Worm (Caenorhabditis elegans): Measurements from ENCODE around the gene fbxb-45.
"Not testable (repeated sequence)": the region's sequence is repeated elsewhere in the genome, so short reads cannot be mapped to it uniquely, and the experiment has no call there.

fbxb-45 gene

DNA sequence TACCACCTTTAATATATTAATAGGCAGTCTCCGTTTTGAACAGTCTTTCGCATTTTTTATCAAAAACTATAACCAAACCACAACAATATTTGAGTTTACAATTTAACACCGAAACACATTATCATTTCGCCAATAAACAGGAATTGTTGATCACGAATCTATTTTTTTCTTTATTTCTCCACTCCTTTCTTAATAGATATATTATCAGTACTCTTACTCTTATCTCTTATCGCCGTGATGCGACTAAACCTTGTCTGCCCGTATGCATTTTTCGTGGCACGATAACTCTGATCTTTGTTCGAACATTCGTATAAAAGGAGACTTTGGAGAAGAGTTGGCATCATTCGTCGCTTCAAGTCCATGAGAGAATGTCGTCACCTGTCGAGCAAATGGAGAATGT lies 13.0 kb upstream of the fbxb-45 start:
- TF ChIP-seq elt-2 (tag; optimal IDR thresholded peaks at IDR 0.05) (peak; percentile 97), lsy-12 (tag; optimal IDR thresholded peaks at IDR 0.05) (no peak), pha-4 (tag; optimal IDR thresholded peaks at IDR 0.05) (peak; percentile 46), jun-1 (tag; optimal IDR thresholded peaks at IDR 0.05) (peak; percentile 44), pqm-1 (tag; optimal IDR thresholded peaks at IDR 0.05) (peak; percentile 85), ceh-16 (tag; optimal IDR thresholded peaks at IDR 0.05) (no peak)

DNA sequence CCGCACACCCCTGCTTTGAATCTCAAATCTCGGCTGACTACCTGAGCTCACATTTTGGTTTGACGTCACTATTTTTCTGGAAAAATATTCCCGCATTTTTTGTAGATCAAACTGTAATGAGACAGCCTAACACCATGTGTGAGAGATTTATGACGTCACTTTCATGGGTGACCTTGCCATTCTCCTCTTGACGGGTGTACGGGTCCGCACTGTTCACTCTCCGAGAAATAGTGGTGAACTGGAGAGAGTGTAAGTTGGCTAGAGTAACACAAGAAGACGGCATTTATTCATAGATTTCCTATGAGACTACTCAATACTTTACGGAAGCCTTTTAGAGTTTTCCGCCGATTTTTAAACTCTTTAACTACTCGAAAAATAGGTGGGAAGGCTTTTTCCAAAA lies 10.9 kb upstream of the fbxb-45 start, which contains the start of gene K02E7.7:
Gene K02E7.7, plus strand, starts transcription at position 301 of the 400 bp plus-strand sequence.
- not testable (repeated sequence) for TF ChIP-seq pha-4, ceh-82, nhr-23 (tag; optimal IDR thresholded peaks at IDR 0.05)

DNA sequence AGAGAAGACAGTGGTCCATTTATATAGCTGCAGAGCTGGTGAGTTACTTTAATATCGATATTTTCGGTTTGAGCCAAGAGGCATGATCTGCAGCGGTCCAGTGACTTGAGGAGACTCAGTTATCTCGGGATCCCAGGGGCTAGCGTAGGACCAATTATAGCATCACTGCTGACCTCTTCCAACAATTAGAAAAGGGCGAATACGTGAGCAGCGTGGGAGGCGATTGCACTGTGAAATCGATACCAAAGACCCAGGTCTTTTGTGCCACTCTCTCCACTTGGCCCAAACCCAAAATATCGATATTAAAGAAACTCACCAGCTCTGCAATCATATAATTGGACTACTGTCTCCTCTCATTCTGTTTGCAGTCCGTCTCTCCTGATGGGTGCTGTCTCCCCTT lies 6.0 kb upstream of the fbxb-45 start, which contains the start of gene fbxb-40:
Gene fbxb-40, minus strand, starts transcription at position 101 of the 400 bp plus-strand sequence.
- no peak for TF ChIP-seq mdl-1 (tag; optimal IDR thresholded peaks at IDR 0.05)
- no peak for TF ChIP-seq unc-39 (tag; optimal IDR thresholded peaks at IDR 0.05)
- TF ChIP-seq skn-1 (tag; optimal IDR thresholded peaks at IDR 0.05) = no peak
- no peak for TF ChIP-seq lin-39 (tag; optimal IDR thresholded peaks at IDR 0.05)
- no peak for TF ChIP-seq nhr-23 (tag; optimal IDR thresholded peaks at IDR 0.05)

DNA sequence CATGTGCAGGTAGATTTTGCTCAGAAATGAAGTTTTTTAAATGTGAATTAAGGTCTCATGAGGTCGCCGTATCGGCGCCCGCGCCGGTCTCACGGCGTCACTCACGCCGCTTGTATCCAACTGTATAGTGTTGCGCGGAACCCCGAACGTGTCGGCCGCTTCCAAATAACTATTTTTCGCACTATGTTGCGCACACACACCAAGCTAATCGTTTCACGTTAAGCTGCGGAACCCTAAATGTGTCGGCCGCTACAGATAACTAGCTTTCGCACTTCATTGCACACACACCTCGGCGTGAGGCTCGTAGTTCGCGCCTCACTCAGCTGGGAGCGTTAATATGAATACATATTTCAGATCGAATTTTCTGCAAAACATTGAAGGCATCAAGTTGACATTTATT lies 3.1 kb upstream of the fbxb-45 start:
- TF ChIP-seq nhr-23 (tag; optimal IDR thresholded peaks at IDR 0.05) (no peak), ceh-82 (tag; optimal IDR thresholded peaks at IDR 0.05) (no peak), ZK546.5 (tag; optimal IDR thresholded peaks at IDR 0.05) (no peak), tbx-2 (tag; optimal IDR thresholded peaks at IDR 0.05) (no peak), nhr-28 (tag; optimal IDR thresholded peaks at IDR 0.05) (no peak), nhr-25 (tag; optimal IDR thresholded peaks at IDR 0.05) (no peak), sea-2 (GFP tag; optimal IDR thresholded peaks at IDR 0.05) (no peak), ceh-28 (tag; optimal IDR thresholded peaks at IDR 0.05) (no peak), pqm-1 (tag; optimal IDR thresholded peaks at IDR 0.05) (no peak), daf-12 (tag; optimal IDR thresholded peaks at IDR 0.05) (no peak), mml-1 (tag; optimal IDR thresholded peaks at IDR 0.05) (no peak), fkh-10 (GFP tag; optimal IDR thresholded peaks at IDR 0.05) (no peak), egl-27 (tag; optimal IDR thresholded peaks at IDR 0.05) (no peak), jun-1 (tag; optimal IDR thresholded peaks at IDR 0.05) (no peak)

DNA sequence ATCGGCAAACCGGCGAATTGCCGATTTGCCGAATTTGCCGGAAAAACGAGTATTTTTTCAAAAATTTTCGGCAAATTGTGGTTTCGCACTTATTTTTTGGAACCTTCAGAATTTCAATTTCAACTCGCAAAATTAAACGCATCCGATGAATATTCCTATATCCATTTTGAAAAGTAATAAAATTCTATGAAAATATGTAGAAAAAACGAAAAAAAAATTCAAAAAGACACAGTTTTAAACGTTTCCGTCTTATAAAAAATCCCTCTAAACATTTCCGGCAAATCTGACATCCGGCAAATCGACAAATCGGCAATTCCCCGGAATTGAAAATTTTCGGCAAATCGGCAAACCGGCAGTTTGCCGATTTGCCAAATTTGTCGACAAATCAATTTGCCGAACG lies 1.9 kb upstream of the fbxb-45 start, which contains the start of gene str-148:
Gene str-148, plus strand, starts transcription at position 301 of the 400 bp plus-strand sequence.
- no peak for TF ChIP-seq fkh-10 (GFP tag; optimal IDR thresholded peaks at IDR 0.05)
- no peak for TF ChIP-seq pha-4 (tag; optimal IDR thresholded peaks at IDR 0.05)
- TF ChIP-seq fos-1 (tag; optimal IDR thresholded peaks at IDR 0.05) = no peak
- TF ChIP-seq lsy-12 (tag; optimal IDR thresholded peaks at IDR 0.05) = no peak
- no peak for TF ChIP-seq lin-15B (tag; optimal IDR thresholded peaks at IDR 0.05)

DNA sequence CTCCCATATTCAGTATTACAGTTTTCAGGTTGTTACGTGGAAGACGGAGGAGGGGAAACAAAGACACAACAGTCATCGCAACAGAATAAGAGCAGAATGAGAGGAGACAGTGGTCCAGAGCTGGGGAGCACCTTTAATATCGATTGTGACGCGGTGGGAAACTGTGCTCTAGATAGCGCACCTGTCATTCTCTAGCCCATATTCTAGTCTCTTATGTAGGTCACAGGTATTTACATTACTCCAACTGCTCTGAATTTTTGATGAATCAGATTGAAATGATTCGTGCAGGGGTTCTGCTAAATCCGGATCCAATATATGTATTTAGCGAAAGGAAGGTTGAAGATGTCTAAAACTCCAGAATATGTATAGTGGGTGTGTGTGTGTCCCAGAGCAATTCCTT lies 1.6 kb downstream of the fbxb-45 start, which contains the start of gene fbxb-41:
Gene fbxb-41, minus strand, starts transcription at position 101 of the 400 bp plus-strand sequence.
- TF ChIP-seq ztf-4 (tag; optimal IDR thresholded peaks at IDR 0.05) (no peak), aly-2 (tag; optimal IDR thresholded peaks at IDR 0.05) (no peak), nhr-67 (tag; optimal IDR thresholded peaks at IDR 0.05) (no peak), zag-1 (tag; optimal IDR thresholded peaks at IDR 0.05) (no peak), nhr-28 (tag; optimal IDR thresholded peaks at IDR 0.05) (no peak), elt-2 (tag; optimal IDR thresholded peaks at IDR 0.05) (no peak), tbx-2 (tag; optimal IDR thresholded peaks at IDR 0.05) (no peak), pqm-1 (tag; optimal IDR thresholded peaks at IDR 0.05) (no peak), snpc-4 (tag; optimal IDR thresholded peaks at IDR 0.05) (no peak), lin-39 (tag; optimal IDR thresholded peaks at IDR 0.05) (no peak), sea-2 (GFP tag; optimal IDR thresholded peaks at IDR 0.05) (no peak), mdl-1 (tag; optimal IDR thresholded peaks at IDR 0.05) (no peak), elt-1 (tag; optimal IDR thresholded peaks at IDR 0.05) (no peak), unc-39 (tag; optimal IDR thresholded peaks at IDR 0.05) (no peak)

DNA sequence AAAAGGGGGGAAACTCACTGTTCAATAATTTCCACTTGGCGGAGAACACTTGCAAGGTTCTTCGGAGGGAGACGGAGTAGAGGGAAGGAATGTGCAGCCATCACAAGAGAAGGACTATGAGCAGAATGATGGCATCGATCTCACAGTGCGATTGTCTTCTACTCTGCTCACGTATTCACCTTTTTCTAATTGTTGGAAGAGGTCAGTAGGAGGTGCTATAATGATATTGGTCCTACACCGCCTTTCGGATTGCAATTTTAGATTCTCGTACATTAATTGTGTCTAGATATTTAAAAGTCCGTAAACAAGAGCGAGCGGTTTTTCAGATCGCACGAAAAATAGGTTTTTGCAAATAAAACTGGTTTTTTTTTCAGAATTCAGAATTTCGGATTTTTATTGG lies 3.4 kb downstream of the fbxb-45 start, which contains the start of gene fbxb-39:
Gene fbxb-39, minus strand, starts transcription at position 101 of the 400 bp plus-strand sequence.
- TF ChIP-seq egl-5 (tag; optimal IDR thresholded peaks at IDR 0.05) (no peak), nhr-237 (tag; optimal IDR thresholded peaks at IDR 0.05) (no peak), ztf-4 (tag; optimal IDR thresholded peaks at IDR 0.05) (no peak), fos-1 (tag; optimal IDR thresholded peaks at IDR 0.05) (no peak), lsy-12 (tag; optimal IDR thresholded peaks at IDR 0.05) (no peak), pqm-1 (tag; optimal IDR thresholded peaks at IDR 0.05) (no peak), hmg-11 (tag; optimal IDR thresholded peaks at IDR 0.05) (no peak), daf-12 (tag; optimal IDR thresholded peaks at IDR 0.05) (no peak), nhr-77 (tag; optimal IDR thresholded peaks at IDR 0.05) (no peak), sea-2 (GFP tag; optimal IDR thresholded peaks at IDR 0.05) (no peak), snpc-4 (tag; optimal IDR thresholded peaks at IDR 0.05) (no peak), lin-39 (tag; optimal IDR thresholded peaks at IDR 0.05) (no peak), ceh-16 (tag; optimal IDR thresholded peaks at IDR 0.05) (no peak), tbx-2 (tag; optimal IDR thresholded peaks at IDR 0.05) (no peak), nhr-23 (tag; optimal IDR thresholded peaks at IDR 0.05) (no peak), elt-3 (tag; optimal IDR thresholded peaks at IDR 0.05) (no peak), eor-1 (tag; optimal IDR thresholded peaks at IDR 0.05) (no peak), ceh-28 (tag; optimal IDR thresholded peaks at IDR 0.05) (no peak), ceh-9 (tag; optimal IDR thresholded peaks at IDR 0.05) (no peak), nfya-1 (tag; optimal IDR thresholded peaks at IDR 0.05; ENCODE audit: insufficient read depth) (no peak)

Measured in whole organism, L3 larva.